Worm (Caenorhabditis elegans) whole organism, L1 larva: ENCODE data around the gene idpp-8.

ENCODE experiments used
- C04F5.9 ChIP-seq: sonication (generic microtip); optimal IDR thresholded peaks from 2 replicates; lab custom pipeline; 2016; ENCODE audit warnings: missing genetic modification characterization, missing compliant biosample characterization
- alr-1 ChIP-seq: fragments of 200-800 bp; sonication (Bioruptor generic); optimal IDR thresholded peaks from 2 replicates; lab custom pipeline; 2018; ENCODE audit warnings: borderline replicate concordance, mild to moderate bottlenecking, missing genetic modification characterization, missing compliant biosample characterization
- blmp-1 ChIP-seq: fragments of 150-350 bp; optimal IDR thresholded peaks from 2 replicates; lab custom pipeline; 2014; ENCODE audit warnings: missing biosample characterization, missing genetic modification characterization
- efl-1 ChIP-seq, 4 experiments: fragments of 150-350 bp; optimal IDR thresholded peaks in 3 of 4; peaks in 1 of 4; 1 replicate in 1 of 4; 2 replicates in 3 of 4; lab custom pipeline; 2014; ENCODE audit warnings: missing biosample characterization in 2 of 4, missing genetic modification characterization in 2 of 4, missing genetic modification reagents in 2 of 4
- egl-27 ChIP-seq, 2 experiments: fragments of 150-350 bp in 1 of 2; sonication (generic microtip); optimal IDR thresholded peaks; 3 replicates each; lab custom pipeline; 2017 to 2018; ENCODE audit warnings: missing biosample characterization in 2 of 2, missing genetic modification characterization in 2 of 2, missing genetic modification reagents in 2 of 2
- fos-1 ChIP-seq: fragments of 150-350 bp; optimal IDR thresholded peaks from 2 replicates; lab custom pipeline; 2014; ENCODE audit warnings: missing biosample characterization, missing genetic modification characterization
- hlh-17 ChIP-seq: fragments of 200-800 bp; sonication (Bioruptor generic); optimal IDR thresholded peaks from 2 replicates; lab custom pipeline; 2018; ENCODE audit warnings: missing genetic modification characterization, mild to moderate bottlenecking, missing compliant biosample characterization, moderate library complexity, borderline replicate concordance
- hpl-2 ChIP-seq: fragments of 150-350 bp; optimal IDR thresholded peaks from 2 replicates; lab custom pipeline; 2014; ENCODE audit warnings: missing biosample characterization, missing genetic modification reagents, missing genetic modification characterization
- irx-1 ChIP-seq: sonication (generic microtip); optimal IDR thresholded peaks from 2 replicates; lab custom pipeline; 2016; ENCODE audit warnings: missing genetic modification characterization, missing compliant biosample characterization
- jun-1 ChIP-seq: fragments of 150-350 bp; optimal IDR thresholded peaks from 2 replicates; lab custom pipeline; 2014; ENCODE audit warnings: missing biosample characterization, missing genetic modification reagents, missing genetic modification characterization
- lin-13 ChIP-seq: fragments of 150-350 bp; optimal IDR thresholded peaks from 2 replicates; lab custom pipeline; 2014; ENCODE audit warnings: missing biosample characterization, missing genetic modification reagents, missing genetic modification characterization
- lin-14 ChIP-seq: fragments of 200-800 bp; sonication (Bioruptor generic); optimal IDR thresholded peaks from 2 replicates; lab custom pipeline; 2018; ENCODE audit warnings: mild to moderate bottlenecking, missing genetic modification characterization, moderate library complexity, missing compliant biosample characterization
- mab-9 ChIP-seq: fragments of 200-800 bp; sonication (Bioruptor generic); IDR thresholded peaks from 2 replicates; pipeline ENCODE4 v1.3.6; 2022; ENCODE audit warnings: missing genetic modification reagents, missing genetic modification characterization, missing compliant biosample characterization
- mdl-1 ChIP-seq, 2 experiments: fragments of 150-350 bp; optimal IDR thresholded peaks; 2 replicates each; lab custom pipeline; 2014 to 2017; ENCODE audit warnings: missing biosample characterization in 2 of 2, missing genetic modification characterization in 2 of 2, inconsistent platforms in 1 of 2
- mep-1 ChIP-seq: fragments of 150-350 bp; optimal IDR thresholded peaks from 2 replicates; lab custom pipeline; 2014; ENCODE audit warnings: missing biosample characterization, missing genetic modification characterization
- nhr-11 ChIP-seq: fragments of 150-350 bp; optimal IDR thresholded peaks from 2 replicates; lab custom pipeline; 2014; ENCODE audit warnings: missing biosample characterization, missing genetic modification characterization
- nhr-47 ChIP-seq: sonication (generic microtip); optimal IDR thresholded peaks from 2 replicates; lab custom pipeline; 2016; ENCODE audit warnings: mild to moderate bottlenecking, missing genetic modification characterization, moderate library complexity, missing compliant biosample characterization
- nhr-71 ChIP-seq: sonication (generic microtip); optimal IDR thresholded peaks from 2 replicates; lab custom pipeline; 2016; ENCODE audit warnings: mild to moderate bottlenecking, missing genetic modification characterization, moderate library complexity, missing compliant biosample characterization
- nhr-77 ChIP-seq: fragments of 150-350 bp; optimal IDR thresholded peaks from 2 replicates; lab custom pipeline; 2014; ENCODE audit warnings: missing biosample characterization, missing genetic modification characterization
- rnt-1 ChIP-seq: sonication (generic microtip); optimal IDR thresholded peaks from 2 replicates; lab custom pipeline; 2016; ENCODE audit warnings: mild to moderate bottlenecking, missing genetic modification characterization, moderate library complexity, missing compliant biosample characterization
- skn-1 ChIP-seq: fragments of 150-350 bp; optimal IDR thresholded peaks from 2 replicates; lab custom pipeline; 2014; ENCODE audit warnings: missing biosample characterization, missing genetic modification characterization
- sup-37 ChIP-seq: fragments of 200-800 bp; sonication (Bioruptor generic); optimal IDR thresholded peaks from 2 replicates; lab custom pipeline; 2018; ENCODE audit warnings: mild to moderate bottlenecking, missing genetic modification characterization, missing compliant biosample characterization
- tbx-2 ChIP-seq: sonication (generic microtip); optimal IDR thresholded peaks from 2 replicates; lab custom pipeline; 2016; ENCODE audit warnings: missing genetic modification characterization, missing compliant biosample characterization
- unc-86 ChIP-seq: sonication (generic microtip); optimal IDR thresholded peaks from 2 replicates; lab custom pipeline; 2016; ENCODE audit warnings: missing genetic modification characterization, missing compliant biosample characterization
- unc-98 ChIP-seq: fragments of 200-800 bp; sonication (Bioruptor generic); IDR thresholded peaks from 2 replicates; pipeline ENCODE4 v1.3.6; 2022; ENCODE audit warnings: missing genetic modification characterization, missing compliant biosample characterization
- zag-1 ChIP-seq: fragments of 150-350 bp; optimal IDR thresholded peaks from 2 replicates; lab custom pipeline; 2014; ENCODE audit warnings: missing biosample characterization, missing genetic modification characterization
- zip-4 ChIP-seq: fragments of 200-800 bp; sonication (Bioruptor generic); optimal IDR thresholded peaks from 2 replicates; lab custom pipeline; 2018; ENCODE audit warnings: mild to moderate bottlenecking, missing genetic modification characterization, moderate library complexity, missing compliant biosample characterization
- ztf-4 ChIP-seq: fragments of 150-350 bp; optimal IDR thresholded peaks from 2 replicates; lab custom pipeline; 2014; ENCODE audit warnings: missing biosample characterization, missing genetic modification characterization

The idpp-8 gene

DNA sequence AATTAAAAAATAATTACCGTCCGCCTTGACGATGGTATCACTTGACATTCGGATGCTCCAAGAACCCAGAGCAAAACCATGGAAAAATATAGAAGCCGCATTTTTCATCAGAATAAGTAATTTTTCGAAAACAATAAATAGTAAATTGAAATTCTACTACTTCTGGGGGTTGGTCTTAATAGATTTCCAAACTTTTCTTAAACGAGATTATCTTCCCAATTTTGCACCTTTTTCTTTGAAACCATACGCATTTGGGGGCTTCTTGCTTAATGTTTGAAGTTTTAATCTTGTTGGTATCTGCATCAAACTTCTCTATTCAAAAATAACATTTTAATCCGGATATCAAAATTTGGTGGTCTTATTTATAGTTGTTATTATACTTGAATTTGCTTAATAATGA, 767 bp downstream of the idpp-8 start, which contains the start of gene gcy-5:
TSS of gene gcy-5 (minus strand) at position 101 of the 400 bp plus-strand sequence.
- no peak for TF ChIP-seq nhr-11 (tag; lab: Kevin White, UChicago)
- no peak for TF ChIP-seq zag-1 (tag; lab: Kevin White, UChicago)
- TF ChIP-seq tbx-2 (tag; lab: Kevin White, UChicago), result no peak
- TF ChIP-seq, all 84 proteins: peak for 0

DNA sequence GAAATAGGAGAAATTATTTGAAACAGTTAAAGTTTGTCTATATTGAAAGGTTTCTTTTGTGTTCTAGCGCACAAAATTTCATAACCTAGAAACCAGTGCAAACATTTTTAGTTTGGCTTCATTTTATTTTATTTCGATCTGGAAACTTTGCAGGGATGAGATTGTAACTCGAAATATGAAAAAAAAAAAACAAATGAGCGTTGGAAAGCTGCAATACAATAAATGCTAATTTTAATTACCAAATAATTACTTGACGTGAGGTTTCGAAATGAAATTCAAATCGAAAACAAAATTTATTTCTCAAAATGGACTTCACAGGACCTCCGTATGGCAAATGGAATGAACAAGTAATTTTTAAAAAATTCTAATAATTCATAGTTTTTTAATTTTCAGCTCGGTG, 1.7 kb downstream of the idpp-8 start, which contains the start of gene M02G9.4:
TSS of gene M02G9.4 (plus strand) at position 301 of the 400 bp plus-strand sequence.
- TF ChIP-seq blmp-1 (tag; lab: Kevin White, UChicago) (no peak), nhr-77 (tag; lab: Kevin White, UChicago) (no peak), jun-1 (tag; lab: Kevin White, UChicago) (no peak), irx-1 (tag; lab: Kevin White, UChicago) (no peak), skn-1 (tag; lab: Kevin White, UChicago) (no peak), fos-1 (no peak), sup-37 (GFP tag; lab: Kevin White, UChicago) (no peak), hpl-2 (GFP tag; lab: Kevin White, UChicago) (no peak), nhr-71 (tag; lab: Kevin White, UChicago) (no peak), ztf-4 (tag; lab: Kevin White, UChicago) (no peak), egl-27 (tag; optimal IDR thresholded peaks at IDR 0.05; lab: Kevin White, UChicago) (no peak), unc-86 (tag; lab: Kevin White, UChicago) (no peak), mab-9 (GFP tag; lab: Robert Waterston, UW) (no peak), lin-14 (GFP tag; lab: Kevin White, UChicago) (no peak)
- TF ChIP-seq, all 84 proteins: peak for 0

DNA sequence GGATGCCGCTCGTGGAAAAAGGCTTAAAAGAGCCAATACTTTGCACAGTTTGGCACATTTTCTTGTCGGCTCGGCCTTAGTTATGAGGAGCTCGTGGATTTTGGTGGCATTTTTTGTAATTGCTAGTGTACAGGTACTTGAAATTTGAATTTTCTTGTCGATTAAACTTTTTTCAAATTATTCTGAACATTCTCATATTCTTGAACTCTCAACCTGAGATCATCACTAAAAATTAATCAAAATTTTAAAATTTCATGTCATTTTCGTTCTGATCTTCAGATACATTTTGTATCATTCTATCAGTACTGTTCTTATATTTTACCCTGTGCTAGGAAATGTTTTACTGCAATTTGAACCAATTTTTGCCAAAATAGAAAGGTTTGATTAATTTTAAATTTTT, 6.1 kb downstream of the idpp-8 start, which contains the start of gene idpp-4:
TSS of gene idpp-4 (plus strand) at position 51 of the 400 bp plus-strand sequence.
- no peak for TF ChIP-seq efl-1 (optimal IDR thresholded peaks at IDR 0.05; lab: Kevin White, UChicago)
- peak in 1 of 2 experiments; percentile 23 for TF ChIP-seq efl-1 (GFP tag; optimal IDR thresholded peaks at IDR 0.05 in 1 of 2; lab: Kevin White, UChicago)
- no peak for TF ChIP-seq lin-14 (GFP tag; lab: Kevin White, UChicago)

DNA sequence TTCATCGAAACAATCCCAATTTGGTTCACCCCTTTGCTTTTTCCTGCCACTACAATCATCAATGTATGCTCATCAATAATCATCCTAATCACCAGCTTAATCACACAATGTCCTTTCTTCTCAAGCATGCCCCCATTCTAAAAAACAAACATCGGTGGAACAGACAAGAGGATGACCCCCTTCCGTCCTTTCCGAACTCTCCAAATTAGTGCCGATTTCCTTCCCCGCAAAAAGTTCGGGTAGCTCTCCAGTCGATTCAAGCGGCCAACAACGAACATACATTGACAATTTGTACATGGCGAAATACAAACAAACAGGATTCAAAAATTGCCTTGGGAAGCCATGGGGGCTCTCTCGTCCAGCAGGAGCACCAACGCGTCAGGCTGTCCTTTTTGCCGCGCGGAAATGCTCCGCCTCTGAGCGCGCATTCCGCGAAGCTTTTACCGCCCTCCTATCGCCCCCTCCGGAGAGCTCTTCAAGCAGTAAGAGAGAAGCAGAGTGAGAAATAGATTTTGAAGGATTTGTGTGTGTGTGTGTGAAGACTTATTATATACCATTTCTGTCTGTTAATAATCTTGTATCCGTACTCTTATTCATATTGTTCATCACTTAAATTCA, 10.4 kb downstream of the idpp-8 start, which contains the start of gene appg-1:
TSS of gene appg-1 (plus strand) at position 427 of the 618 bp plus-strand sequence.
- no peak for TF ChIP-seq alr-1 (tag; lab: Kevin White, UChicago)
- TF ChIP-seq unc-98, result no peak

DNA sequence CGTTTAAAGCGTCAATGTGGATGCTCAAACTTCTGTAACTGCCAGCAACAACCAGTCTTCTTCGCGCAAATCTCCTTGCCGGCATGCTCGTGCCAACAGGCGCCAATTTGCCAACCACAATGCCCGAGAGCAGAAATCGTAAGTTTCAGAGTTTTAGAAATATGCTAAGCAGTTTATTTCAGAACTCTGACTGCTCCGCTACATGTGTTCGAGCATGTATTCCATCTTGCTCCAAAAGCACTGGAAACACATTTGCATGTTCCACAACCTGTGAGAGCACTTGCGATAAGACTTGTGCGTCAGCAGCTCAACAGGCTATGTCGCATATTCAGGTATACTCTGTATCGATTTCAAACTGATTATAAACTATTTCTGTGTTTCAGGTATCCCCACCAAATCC, 14.4 kb downstream of the idpp-8 start:
- TF ChIP-seq rnt-1 (tag; lab: Kevin White, UChicago), result no peak
- no peak for TF ChIP-seq C04F5.9 (tag; lab: Kevin White, UChicago)
- TF ChIP-seq jun-1 (tag; lab: Kevin White, UChicago), result no peak
- no peak for TF ChIP-seq nhr-47 (tag; lab: Kevin White, UChicago)
- TF ChIP-seq zip-4, result no peak
- TF ChIP-seq mdl-1 (tag; optimal IDR thresholded peaks at IDR 0.05; lab: Kevin White, UChicago), result no peak
- TF ChIP-seq lin-13 (GFP tag; lab: Kevin White, UChicago), result no peak
- TF ChIP-seq, all 84 proteins: peak for 0

DNA sequence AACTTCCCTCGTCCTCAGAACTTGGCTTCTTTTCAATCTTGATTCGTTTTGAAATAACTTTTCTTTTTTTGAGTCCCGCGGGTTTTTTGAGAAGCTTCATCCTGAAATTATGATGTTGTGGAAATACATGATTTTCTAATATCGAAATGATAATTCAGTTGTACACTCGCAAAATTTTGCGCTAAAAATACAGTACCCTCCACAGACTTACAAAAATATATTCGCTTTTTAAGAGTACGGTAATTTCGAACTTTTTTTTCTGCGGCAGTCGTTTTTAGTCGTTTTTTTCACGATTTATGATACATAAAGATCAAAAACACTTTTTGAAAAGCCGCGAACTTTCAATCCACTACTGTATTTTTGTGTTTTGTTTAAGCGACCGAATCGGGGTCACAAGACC, 29.7 kb downstream of the idpp-8 start, which contains the start of gene pro-2:
TSS of gene pro-2 (minus strand) at position 101 of the 400 bp plus-strand sequence.
- TF ChIP-seq unc-98, result no peak
- TF ChIP-seq nhr-71 (tag; lab: Kevin White, UChicago), result no peak
- no peak for TF ChIP-seq mep-1 (tag; lab: Kevin White, UChicago)

DNA sequence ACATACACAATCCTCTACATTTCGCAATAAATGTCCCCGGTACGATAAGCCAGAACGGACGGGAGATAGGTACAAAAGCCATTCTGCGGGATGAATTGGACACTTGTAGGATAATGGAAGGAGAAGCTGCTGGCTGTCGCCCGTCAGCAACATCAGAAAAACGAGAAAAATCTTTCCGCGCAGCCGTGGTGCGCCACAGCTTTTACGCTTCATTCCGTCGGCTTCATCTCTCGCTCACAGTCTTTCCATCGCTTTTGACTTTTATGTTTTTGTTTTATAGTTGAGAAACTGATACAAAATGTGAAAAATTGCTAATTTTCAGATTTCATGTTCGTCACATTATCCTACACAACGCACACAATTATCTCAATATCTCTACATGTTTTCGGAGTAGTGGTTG, 30.7 kb downstream of the idpp-8 start, which contains the start of gene C07E3.10:
TSS of gene C07E3.10 (plus strand) at position 301 of the 400 bp plus-strand sequence.
- TF ChIP-seq hlh-17 (GFP tag; lab: Kevin White, UChicago), result no peak
- TF ChIP-seq, all 84 proteins: peak for 0
